Fruit fly (Drosophila melanogaster): ENCODE results near the gene CG13310.

The CG13310 gene

DNA sequence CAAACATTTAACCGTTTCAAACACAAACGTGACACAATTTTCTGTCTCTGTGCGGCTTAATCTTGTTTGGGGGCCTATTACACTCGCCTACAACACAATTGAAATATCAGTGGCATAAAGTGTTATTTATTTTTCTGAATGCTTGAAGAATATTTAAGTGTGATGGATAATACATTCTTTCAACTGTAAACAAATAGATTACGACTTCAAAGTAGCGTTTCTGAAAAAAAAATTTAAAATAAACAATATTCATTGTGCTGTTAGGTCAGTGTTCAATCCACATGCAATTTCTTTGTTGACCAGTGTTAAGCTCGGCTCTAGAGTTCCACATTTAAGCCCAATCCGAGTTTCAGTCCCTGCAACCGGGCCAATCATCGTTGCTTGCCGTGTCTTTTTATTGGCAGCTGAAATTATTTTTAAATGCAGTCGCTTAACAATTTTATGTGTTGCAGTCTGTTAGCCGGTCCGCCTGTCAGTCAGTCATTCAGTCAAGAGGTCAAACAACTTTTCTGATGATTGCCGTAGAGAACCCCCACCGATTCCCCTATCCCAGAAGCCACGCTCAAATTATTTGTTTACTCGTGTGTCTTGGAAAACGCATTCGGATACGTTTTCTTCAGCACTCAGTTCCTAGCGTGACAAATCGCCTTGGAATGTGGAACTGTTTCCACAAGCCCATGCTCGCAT is 27.2 kb downstream of the CG13310 start (continued):
- TF ChIP-seq HmgD (GFP tag; optimal IDR thresholded peaks at IDR 0.05) (no peak), Camta (GFP tag; optimal IDR thresholded peaks at IDR 0.05) (peak; percentile 8), CG4854 (GFP tag; optimal IDR thresholded peaks at IDR 0.05) (peak; percentile 38), ase (GFP tag; IDR thresholded peaks at IDR 0.05) (peak; percentile 31; the same call in 2 of the 3 replicates), Atf3 (GFP tag; optimal IDR thresholded peaks at IDR 0.05) (peak; percentile 26), gcm (GFP tag; optimal IDR thresholded peaks at IDR 0.05) (peak; percentile 79), CG11085 (GFP tag; IDR thresholded peaks at IDR 0.05) (no peak), dpn (GFP tag; optimal IDR thresholded peaks at IDR 0.05) (peak; percentile 4 to 77), NFAT (GFP tag; IDR thresholded peaks at IDR 0.05) (no peak), tio (GFP tag; optimal IDR thresholded peaks at IDR 0.05) (peak; percentile 50), Optix (GFP tag; IDR thresholded peaks at IDR 0.05) (no peak; the same call in 2 of the 3 replicates), HHEX (GFP tag; optimal IDR thresholded peaks at IDR 0.05) (peak; percentile 8), CG13775 (GFP tag; optimal IDR thresholded peaks at IDR 0.05) (peak; percentile 57), Sox100B (GFP tag; optimal IDR thresholded peaks at IDR 0.05) (peak; percentile 74), ssp (GFP tag; IDR thresholded peaks at IDR 0.05) (peak; percentile 47), Gug (GFP tag; IDR thresholded peaks at IDR 0.05) (peak; percentile 20; the same call in 1 of the 4 replicates), Vsx1 (GFP tag; optimal IDR thresholded peaks at IDR 0.05) (peak; percentile 8), fd3F (GFP tag; optimal IDR thresholded peaks at IDR 0.05) (peak; percentile 52), CG34376 (GFP tag; optimal IDR thresholded peaks at IDR 0.05) (no peak), sd (tag; optimal IDR thresholded peaks at IDR 0.05) (peak; percentile 74), CG7928 (GFP tag; optimal IDR thresholded peaks at IDR 0.05) (no peak), CG2202 (tag; optimal IDR thresholded peaks at IDR 0.05) (peak; percentile 80), CG2120 (GFP tag; optimal IDR thresholded peaks at IDR 0.05) (no peak), CG43689 (GFP tag; IDR thresholded peaks at IDR 0.05) (no peak), insv (GFP tag; optimal IDR thresholded peaks at IDR 0.05) (no peak), CG16863 (GFP tag; optimal IDR thresholded peaks at IDR 0.05) (peak; percentile 62), dimm (GFP tag; IDR thresholded peaks at IDR 0.05) (0 out of 2 replicates have a peak, but pooled peaks have one; percentile 41), Ssrp (tag; optimal IDR thresholded peaks at IDR 0.05) (peak; percentile 79), CG17568 (GFP tag; optimal IDR thresholded peaks at IDR 0.05) (peak; percentile 68), CG10959 (GFP tag; IDR thresholded peaks at IDR 0.05) (peak; percentile 47; the same call in 1 of the 2 replicates), CG14050 (GFP tag; IDR thresholded peaks at IDR 0.05) (peak; percentile 59), CG8281 (tag; optimal IDR thresholded peaks at IDR 0.05) (peak; percentile 90), dysf (GFP tag; IDR thresholded peaks at IDR 0.05) (peak; percentile 79), usp (GFP tag; optimal IDR thresholded peaks at IDR 0.05) (no peak), Ptx1 (GFP tag; IDR thresholded peaks at IDR 0.05) (peak; percentile 72), zen2 (GFP tag; IDR thresholded peaks at IDR 0.05; ENCODE audit: partially characterized antibody) (no peak), CoRest (tag; optimal IDR thresholded peaks at IDR 0.05) (peak; percentile 82), Mes4 (GFP tag; optimal IDR thresholded peaks at IDR 0.05) (peak; percentile 66), Sin3A (optimal IDR thresholded peaks at IDR 0.05) (no peak), CG11560 (tag; IDR thresholded peaks at IDR 0.05) (no peak), gcm2 (GFP tag; optimal IDR thresholded peaks at IDR 0.05) (no peak), ewg (GFP tag; optimal IDR thresholded peaks at IDR 0.05) (peak; percentile 47), Asciz (GFP tag; optimal IDR thresholded peaks at IDR 0.05) (peak; percentile 77), gce (GFP tag; IDR thresholded peaks at IDR 0.05) (0 out of 3 replicates have a peak, but pooled peaks have one; percentile 33), az2 (GFP tag; optimal IDR thresholded peaks at IDR 0.05) (peak; percentile 72), fru (optimal IDR thresholded peaks at IDR 0.05) (no peak), Rfx (GFP tag; IDR thresholded peaks at IDR 0.05) (0 out of 2 replicates have a peak, but pooled peaks have one; percentile 31), tna (GFP tag; IDR thresholded peaks at IDR 0.05; ENCODE audit: partially characterized antibody) (no peak), Bteb2 (GFP tag; optimal IDR thresholded peaks at IDR 0.05) (peak; percentile 28), Stat92E (GFP tag; optimal IDR thresholded peaks at IDR 0.05) (peak in 1 of 3 experiments; percentile 6)

All from whole organism, embryonic.